Fruit fly (Drosophila melanogaster) whole organism, pupa: Measurements from ENCODE around the gene CG4270.

ENCODE experiments used
- CG12605 ChIP-seq: fragments of 200-800 bp; sonication (Bioruptor generic); IDR thresholded peaks from 2 replicates; pipeline ENCODE4 v1.3.6; 2022; ENCODE audit warnings: missing biosample characterization, missing genetic modification characterization
- CG14655 ChIP-seq: fragments of 200-800 bp; sonication (Bioruptor generic); optimal IDR thresholded peaks from 3 replicates; lab custom pipeline; 2017; ENCODE audit warnings: mild to moderate bottlenecking, missing biosample characterization, missing genetic modification reagents, missing genetic modification characterization
- CG34367 ChIP-seq: fragments of 200-800 bp; sonication (Bioruptor generic); optimal IDR thresholded peaks from 2 replicates; lab custom pipeline; 2018; ENCODE audit warnings: missing biosample characterization, mild to moderate bottlenecking, missing genetic modification characterization
- CG8301 ChIP-seq: fragments of 200-800 bp; sonication (Bioruptor generic); optimal IDR thresholded peaks from 2 replicates; lab custom pipeline; 2018; ENCODE audit warnings: missing biosample characterization, mild to moderate bottlenecking, missing genetic modification characterization
- Pif1A ChIP-seq: fragments of 200-800 bp; sonication (Bioruptor generic); optimal IDR thresholded peaks from 3 replicates; lab custom pipeline; 2016; ENCODE audit warnings: missing biosample characterization, missing genetic modification characterization
- rn ChIP-seq: fragments of 200-800 bp; sonication (Bioruptor generic); IDR thresholded peaks from 2 replicates; pipeline ENCODE4 v1.3.6; 2022; ENCODE audit warnings: missing biosample characterization, missing genetic modification characterization

DNA sequence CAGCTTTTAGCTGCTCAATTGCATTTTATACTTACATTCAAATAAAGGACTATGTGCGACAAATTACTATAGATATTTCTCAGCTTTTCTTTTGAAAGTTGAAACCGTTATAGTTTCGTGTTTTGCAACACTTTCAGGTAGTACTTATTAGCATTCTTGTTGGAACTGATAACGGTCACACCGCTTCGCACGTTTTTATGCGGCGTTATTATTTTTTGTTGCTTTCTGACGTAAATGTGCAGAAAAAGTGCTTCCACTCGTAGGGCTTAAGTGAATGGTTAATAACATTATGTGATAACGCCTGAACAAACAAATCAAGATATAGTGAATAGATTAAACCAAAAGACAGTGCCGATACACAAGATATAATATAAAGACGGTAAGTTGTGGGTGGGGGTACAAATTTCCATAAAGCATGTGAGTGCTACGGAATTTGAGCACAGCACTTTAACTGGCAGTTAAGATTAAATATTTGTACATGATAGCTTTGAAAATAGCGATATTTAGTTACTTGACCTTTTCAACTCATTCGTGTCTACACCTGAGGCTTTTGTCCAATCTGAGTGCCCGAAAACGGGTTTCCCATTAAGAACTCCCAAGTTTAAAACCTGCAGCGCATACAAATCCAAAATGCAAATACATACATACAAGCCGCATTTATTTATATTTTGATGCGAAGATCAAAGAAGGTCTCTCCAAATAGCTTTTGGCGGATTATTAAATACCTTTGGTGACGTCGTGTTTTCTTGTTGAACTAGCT, 42.5 kb upstream of the CG4270 start, which contains the start of gene papi:
- no peak for TF ChIP-seq CG12605
- TF ChIP-seq Pif1A (GFP tag; lab: Kevin White, UChicago), result no peak
- TF ChIP-seq CG8301, result no peak
- TF ChIP-seq CG14655 (GFP tag; lab: Kevin White, UChicago), result no peak
- TF ChIP-seq rn (GFP tag; lab: Robert Waterston, UW), result no peak
- TF ChIP-seq CG34367 (tag; lab: Kevin White, UChicago), result no peak
